Worm (Caenorhabditis elegans): ENCODE data around the gene fkb-4.

DNA sequence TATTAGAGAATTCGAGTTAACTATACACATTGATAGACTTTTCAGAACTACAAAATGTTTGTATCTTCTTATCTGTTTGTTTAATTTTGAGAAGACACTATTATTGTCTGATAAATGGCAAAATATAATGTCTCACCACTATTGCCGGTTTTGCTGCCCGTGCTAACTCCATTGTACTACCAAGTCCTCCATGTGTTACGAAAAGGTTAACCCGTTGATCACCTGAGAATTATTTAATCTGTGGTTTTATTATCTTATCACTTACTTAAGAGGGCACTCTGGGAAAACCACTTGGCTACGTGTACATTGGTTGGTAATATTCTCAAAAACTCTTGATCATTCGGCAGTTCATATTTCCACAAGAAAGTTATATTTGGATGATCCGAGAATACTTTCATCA lies 9.0 kb upstream of the fkb-4 start:
- TF ChIP-seq W03F9.2 (tag; optimal IDR thresholded peaks at IDR 0.05), result no peak
- no peak for TF ChIP-seq dao-5 (tag; optimal IDR thresholded peaks at IDR 0.05)

Data from whole organism, L4/young adult.